Fruit fly (Drosophila melanogaster): ENCODE measurements around the gene CG7886.

The CG7886 gene

dm6 chr3R:14630119-14630623 lies 12.2 kb downstream of the CG7886 start, which contains the start of gene Cad88C (continued):
- 0 out of 2 replicates have a peak, but pooled peaks have one; percentile 21 for TF ChIP-seq sna (GFP tag; IDR thresholded peaks at IDR 0.05; ENCODE audit: partially characterized antibody)
- peak; percentile 26 to 27 for TF ChIP-seq Trl (optimal IDR thresholded peaks at IDR 0.05)
- no peak for TF ChIP-seq Trl (GFP tag; optimal IDR thresholded peaks at IDR 0.05)
- no peak for TF ChIP-seq CG3065 (GFP tag; optimal IDR thresholded peaks at IDR 0.05)
- TF ChIP-seq CG13287 (GFP tag; IDR thresholded peaks at IDR 0.05; ENCODE audit: partially characterized antibody), result 0 out of 2 replicates have a peak, but pooled peaks have one; percentile 29
- TF ChIP-seq Dad (GFP tag; optimal IDR thresholded peaks at IDR 0.05), result no peak
- no peak for TF ChIP-seq CG10979 (tag; optimal IDR thresholded peaks at IDR 0.05)
- peak; percentile 74 for TF ChIP-seq Vsx1 (GFP tag; optimal IDR thresholded peaks at IDR 0.05)
- TF ChIP-seq zen2 (GFP tag; IDR thresholded peaks at IDR 0.05; ENCODE audit: partially characterized antibody), result 0 out of 3 replicates have a peak, but pooled peaks have one; percentile 36
- TF ChIP-seq cad (GFP tag; optimal IDR thresholded peaks at IDR 0.05), result no peak
- TF ChIP-seq Lpt (GFP tag; optimal IDR thresholded peaks at IDR 0.05), result no peak
- TF ChIP-seq corto (GFP tag; optimal IDR thresholded peaks at IDR 0.05), result no peak
- no peak for TF ChIP-seq Oli (tag; optimal IDR thresholded peaks at IDR 0.05)
- no peak for TF ChIP-seq NK7.1 (GFP tag; optimal IDR thresholded peaks at IDR 0.05)
- no peak for TF ChIP-seq B-H1 (GFP tag; IDR thresholded peaks at IDR 0.05)

DNA sequence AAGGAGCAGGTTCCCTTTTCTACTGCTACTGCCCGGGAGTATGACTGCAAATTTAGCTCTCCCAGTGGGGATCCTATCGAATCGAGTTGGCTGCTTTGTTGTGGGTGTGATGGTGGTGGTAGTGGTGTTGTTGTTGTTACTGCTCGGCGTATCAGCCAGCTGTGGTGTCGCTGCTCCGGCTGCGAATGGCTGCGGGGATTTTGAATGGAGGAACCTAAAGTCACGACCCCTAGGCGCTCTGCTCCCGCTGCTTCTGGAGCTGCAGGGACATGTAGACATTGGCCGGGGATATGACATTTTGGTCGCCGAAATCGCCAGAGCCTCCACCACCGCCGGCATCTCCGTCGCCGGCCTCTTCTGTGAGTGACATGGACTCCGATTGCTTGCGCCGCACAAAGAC lies 15.6 kb downstream of the CG7886 start:
- TF ChIP-seq CrebB (tag; optimal IDR thresholded peaks at IDR 0.05), result no peak
- TF ChIP-seq CG4360 (GFP tag; IDR thresholded peaks at IDR 0.05), result peak; percentile 49
- TF ChIP-seq z (GFP tag; IDR thresholded peaks at IDR 0.05), result 0 out of 3 replicates have a peak, but pooled peaks have one; percentile 21

- peak; percentile 37; the same call in 1 of the 3 replicates for TF ChIP-seq CG17361 (GFP tag; IDR thresholded peaks at IDR 0.05)
- peak; percentile 38 for TF ChIP-seq CG2120 (GFP tag; optimal IDR thresholded peaks at IDR 0.05)
- TF ChIP-seq CG18599 (GFP tag; optimal IDR thresholded peaks at IDR 0.05), result peak; percentile 28
- no peak for TF ChIP-seq NFAT (GFP tag; IDR thresholded peaks at IDR 0.05)
- peak; percentile 31 for TF ChIP-seq Side (GFP tag; optimal IDR thresholded peaks at IDR 0.05)
- TF ChIP-seq psq (GFP tag; optimal IDR thresholded peaks at IDR 0.05), result peak; percentile 4
- peak; percentile 35 for TF ChIP-seq bigmax (GFP tag; optimal IDR thresholded peaks at IDR 0.05)
- no peak for TF ChIP-seq CG13123 (GFP tag; optimal IDR thresholded peaks at IDR 0.05)
- TF ChIP-seq ap (GFP tag; IDR thresholded peaks at IDR 0.05), result no peak
- TF ChIP-seq CG1603 (tag; optimal IDR thresholded peaks at IDR 0.05), result peak; percentile 81
- TF ChIP-seq bsh (GFP tag; optimal IDR thresholded peaks at IDR 0.05), result peak in 1 of 2 experiments; percentile 11
- TF ChIP-seq chinmo (GFP tag; IDR thresholded peaks at IDR 0.05; ENCODE audit: partially characterized antibody), result peak; percentile 48; the same call in 1 of the 4 replicates
- TF ChIP-seq CG9727 (GFP tag; optimal IDR thresholded peaks at IDR 0.05), result peak; percentile 2
- TF ChIP-seq Nf-YC (tag; optimal IDR thresholded peaks at IDR 0.05), result peak; percentile 30
- no peak for TF ChIP-seq B-H2 (GFP tag; optimal IDR thresholded peaks at IDR 0.05)
- no peak for TF ChIP-seq pita (GFP tag; optimal IDR thresholded peaks at IDR 0.05)
- peak; percentile 36 for TF ChIP-seq CG9437 (GFP tag; optimal IDR thresholded peaks at IDR 0.05)
- peak; percentile 42; the same call in 1 of the 4 replicates for TF ChIP-seq Dll (GFP tag; IDR thresholded peaks at IDR 0.05; ENCODE audit: partially characterized antibody)
- peak; percentile 47; the same call in 1 of the 2 replicates for TF ChIP-seq Rfx (GFP tag; IDR thresholded peaks at IDR 0.05)
- TF ChIP-seq CG8478 (optimal IDR thresholded peaks at IDR 0.05), result peak; percentile 81
- TF ChIP-seq CG8924 (tag; optimal IDR thresholded peaks at IDR 0.05), result peak; percentile 44
- TF ChIP-seq Ssrp (tag; optimal IDR thresholded peaks at IDR 0.05), result no peak
- peak; percentile 4 for TF ChIP-seq CG18764 (GFP tag; optimal IDR thresholded peaks at IDR 0.05)
- no peak for TF ChIP-seq CG10462 (GFP tag; optimal IDR thresholded peaks at IDR 0.05)
- 0 out of 2 replicates have a peak, but pooled peaks have one; percentile 9 for TF ChIP-seq ssp (GFP tag; IDR thresholded peaks at IDR 0.05)
- TF ChIP-seq caup (GFP tag; optimal IDR thresholded peaks at IDR 0.05; ENCODE audit: severe bottlenecking), result no peak
- TF ChIP-seq MESR4 (GFP tag; optimal IDR thresholded peaks at IDR 0.05), result peak; percentile 87
Measured at dm6 chr3R:14625215-14626156, 16.9 kb downstream of the CG7886 start, which contains the start of the genes put and His4r. Gene put, minus strand, starts transcription at chr3R:14625703. Gene His4r, plus strand, starts transcription at chr3R:14625755.

Data from whole organism, embryonic.